Fruit fly (Drosophila melanogaster) whole organism, embryonic: Measurements from ENCODE around the gene CG1927.

Experiments
- Asciz ChIP-seq: fragments of 200-800 bp; sonication (Bioruptor generic); optimal IDR thresholded peaks from 2 replicates; lab custom pipeline; 2017; ENCODE audit warnings: missing biosample characterization, mild to moderate bottlenecking, missing genetic modification characterization, missing genetic modification reagents
- B-H2 ChIP-seq: fragments of 200-800 bp; sonication (Bioruptor generic); optimal IDR thresholded peaks from 2 replicates; lab custom pipeline; 2018; ENCODE audit warnings: missing biosample characterization, mild to moderate bottlenecking, missing genetic modification characterization
- BtbVII ChIP-seq: fragments of 200-800 bp; sonication (Bioruptor generic); optimal IDR thresholded peaks from 3 replicates; lab custom pipeline; 2017; ENCODE audit warnings: missing biosample characterization, mild to moderate bottlenecking, missing genetic modification characterization
- CG13123 ChIP-seq: fragments of 200-800 bp; sonication (Bioruptor generic); optimal IDR thresholded peaks from 2 replicates; lab custom pipeline; 2016; ENCODE audit warnings: missing biosample characterization, missing genetic modification characterization
- CG16779 ChIP-seq: fragments of 200-800 bp; sonication (Bioruptor generic); IDR thresholded peaks from 2 replicates; pipeline ENCODE4 v1.3.6; 2022; ENCODE audit warnings: missing biosample characterization, missing genetic modification characterization
- CG17385 ChIP-seq: fragments of 200-800 bp; sonication (Bioruptor generic); optimal IDR thresholded peaks from 3 replicates; lab custom pipeline; 2018; ENCODE audit warnings: missing biosample characterization, mild to moderate bottlenecking, missing genetic modification characterization
- CG31224 ChIP-seq: fragments of 200-800 bp; sonication (Bioruptor generic); IDR thresholded peaks from 2 replicates; pipeline ENCODE4 v1.3.6; 2022; ENCODE audit warnings: missing biosample characterization, missing genetic modification characterization
- CG3163 ChIP-seq: fragments of 200-800 bp; sonication (Bioruptor generic); optimal IDR thresholded peaks from 3 replicates; lab custom pipeline; 2016; ENCODE audit warnings: missing biosample characterization, missing genetic modification characterization
- CG33213 ChIP-seq: fragments of 200-800 bp; sonication (Bioruptor generic); optimal IDR thresholded peaks from 3 replicates; lab custom pipeline; 2016; ENCODE audit warnings: missing biosample characterization, missing genetic modification characterization
- CG34376 ChIP-seq: fragments of 200-800 bp; sonication (Bioruptor generic); optimal IDR thresholded peaks from 2 replicates; lab custom pipeline; 2018; ENCODE audit warnings: missing biosample characterization, mild to moderate bottlenecking, missing genetic modification characterization
- CG4820 ChIP-seq: fragments of 200-800 bp; sonication (Bioruptor generic); optimal IDR thresholded peaks from 3 replicates; lab custom pipeline; 2016; ENCODE audit warnings: missing biosample characterization, missing genetic modification characterization
- CG6272 ChIP-seq: fragments of 200-800 bp; sonication (Bioruptor generic); IDR thresholded peaks from 2 replicates; pipeline ENCODE4 v1.3.6; 2022; ENCODE audit warnings: missing biosample characterization, missing genetic modification characterization
- CG8290 ChIP-seq, 3 experiments: fragments of 200-800 bp; sonication (Bioruptor generic); optimal IDR thresholded peaks; 2 replicates each; lab custom pipeline; 2016 to 2019; ENCODE audit warnings: missing biosample characterization in 3 of 3, missing genetic modification characterization in 3 of 3, mild to moderate bottlenecking in 2 of 3, moderate library complexity in 1 of 3
- Eip74EF ChIP-seq, 2 experiments: fragments of 200-800 bp in 1 of 2; fragments of >200 bp in 1 of 2; sonication (Bioruptor generic) in 1 of 2; optimal IDR thresholded peaks; 2 replicates each; lab custom pipeline; 2017 to 2019; ENCODE audit warnings: missing biosample characterization in 2 of 2, missing genetic modification characterization in 2 of 2, mild to moderate bottlenecking in 1 of 2, moderate library complexity in 1 of 2
- Ets97D ChIP-seq: fragments of 200-800 bp; sonication (Bioruptor generic); optimal IDR thresholded peaks from 3 replicates; lab custom pipeline; 2016; ENCODE audit warnings: missing biosample characterization, missing genetic modification characterization
- Hey ChIP-seq: fragments of 200-800 bp; sonication (Bioruptor generic); optimal IDR thresholded peaks from 3 replicates; lab custom pipeline; 2018; ENCODE audit warnings: missing biosample characterization, mild to moderate bottlenecking, missing genetic modification characterization
- Jarid2 ChIP-seq: fragments of 200-800 bp; sonication (Bioruptor generic); optimal IDR thresholded peaks from 3 replicates; lab custom pipeline; 2017; ENCODE audit warnings: mild to moderate bottlenecking, missing biosample characterization, missing genetic modification reagents, missing genetic modification characterization
- Med ChIP-seq: fragments of 200-800 bp; sonication (Bioruptor generic); peaks from one replicate; lab custom pipeline; 2016; ENCODE audit warnings: missing biosample characterization, missing genetic modification characterization, mild to moderate bottlenecking, inconsistent platforms, moderate library complexity
- Mrtf ChIP-seq: fragments of 200-800 bp; sonication (Bioruptor generic); IDR thresholded peaks from 3 replicates; pipeline ENCODE4 v1.3.6; 2022; ENCODE audit warnings: missing biosample characterization, missing genetic modification characterization
- Nf-YC ChIP-seq: fragments of 200-800 bp; optimal IDR thresholded peaks from 3 replicates; lab custom pipeline; 2019; ENCODE audit warnings: missing biosample characterization, mild to moderate bottlenecking, missing genetic modification characterization, moderate library complexity
- Vsx1 ChIP-seq: fragments of 200-800 bp; sonication (Bioruptor generic); optimal IDR thresholded peaks from 2 replicates; lab custom pipeline; 2017; ENCODE audit warnings: missing biosample characterization, mild to moderate bottlenecking, missing genetic modification characterization, missing genetic modification reagents
- abd-A ChIP-seq: fragments of 200-800 bp; sonication (Bioruptor generic); optimal IDR thresholded peaks from 3 replicates; lab custom pipeline; 2019; ENCODE audit warnings: missing biosample characterization, mild to moderate bottlenecking, missing genetic modification characterization, moderate library complexity
- az2 ChIP-seq: fragments of 200-800 bp; sonication (Bioruptor generic); optimal IDR thresholded peaks from 3 replicates; lab custom pipeline; 2016; ENCODE audit warnings: missing biosample characterization, missing genetic modification characterization
- bcd ChIP-seq: fragments of 200-800 bp; sonication (Bioruptor generic); optimal IDR thresholded peaks from 2 replicates; lab custom pipeline; 2017; ENCODE audit warnings: missing biosample characterization, mild to moderate bottlenecking, missing genetic modification characterization
- cato ChIP-seq: fragments of 200-800 bp; sonication (Bioruptor generic); optimal IDR thresholded peaks from 2 replicates; lab custom pipeline; 2016; ENCODE audit warnings: missing biosample characterization, missing genetic modification characterization, borderline replicate concordance
- dan ChIP-seq: fragments of 200-800 bp; sonication (Bioruptor generic); IDR thresholded peaks from 2 replicates; pipeline ENCODE4 v1.3.6; 2022; ENCODE audit warnings: missing biosample characterization, missing genetic modification characterization
- dmrt99B ChIP-seq: fragments of 200-800 bp; sonication (Bioruptor generic); optimal IDR thresholded peaks from 2 replicates; lab custom pipeline; 2018; ENCODE audit warnings: missing biosample characterization, mild to moderate bottlenecking, missing genetic modification characterization, moderate library complexity
- grn ChIP-seq: fragments of 200-800 bp; sonication (Bioruptor generic); optimal IDR thresholded peaks from 3 replicates; lab custom pipeline; 2017; ENCODE audit warnings: missing biosample characterization, missing genetic modification characterization
- h ChIP-seq: fragments of >200 bp; optimal IDR thresholded peaks from 2 replicates; lab custom pipeline; 2017
- kah ChIP-seq: fragments of 200-800 bp; sonication (Bioruptor generic); optimal IDR thresholded peaks from 2 replicates; lab custom pipeline; 2018; ENCODE audit warnings: missing biosample characterization, mild to moderate bottlenecking, missing genetic modification characterization
- kni ChIP-seq: fragments of 200-800 bp; sonication (Bioruptor generic); optimal IDR thresholded peaks from 3 replicates; lab custom pipeline; 2017; ENCODE audit warnings: mild to moderate bottlenecking, missing biosample characterization, missing genetic modification reagents, missing genetic modification characterization
- lab ChIP-seq: fragments of 200-800 bp; sonication (Bioruptor generic); optimal IDR thresholded peaks from 3 replicates; lab custom pipeline; 2017; ENCODE audit warnings: missing biosample characterization, missing genetic modification characterization, mild to moderate bottlenecking, moderate library complexity, missing genetic modification reagents
- lbe ChIP-seq: fragments of 200-800 bp; sonication (Bioruptor generic); optimal IDR thresholded peaks from 2 replicates; lab custom pipeline; 2016; ENCODE audit warnings: missing biosample characterization, mild to moderate bottlenecking, missing genetic modification characterization
- maf-S ChIP-seq: fragments of 200-800 bp; sonication (Bioruptor generic); optimal IDR thresholded peaks from 2 replicates; lab custom pipeline; 2016; ENCODE audit warnings: missing biosample characterization, missing genetic modification characterization
- mirr ChIP-seq: fragments of 200-800 bp; sonication (Bioruptor generic); optimal IDR thresholded peaks from 3 replicates; lab custom pipeline; 2018; ENCODE audit warnings: missing biosample characterization, mild to moderate bottlenecking, missing genetic modification characterization
- nom ChIP-seq: fragments of 200-800 bp; sonication (Bioruptor generic); optimal IDR thresholded peaks from 2 replicates; lab custom pipeline; 2017; ENCODE audit warnings: missing biosample characterization, missing genetic modification characterization, mild to moderate bottlenecking, moderate library complexity, missing genetic modification reagents
- prd ChIP-seq, 3 experiments: fragments of >200 bp in 2 of 3; fragments of 200-800 bp in 1 of 3; sonication (Bioruptor generic) in 1 of 3; optimal IDR thresholded peaks in 2 of 3; IDR thresholded peaks in 1 of 3; 2 replicates in 2 of 3; 3 replicates in 1 of 3; pipeline versions ENCODE4 v1.3.6 to Lab custom; 2017 to 2022; ENCODE audit warnings: missing biosample characterization in 1 of 3, missing genetic modification characterization in 1 of 3
- psq ChIP-seq: fragments of 200-800 bp; sonication (Bioruptor generic); optimal IDR thresholded peaks from 2 replicates; lab custom pipeline; 2017; ENCODE audit warnings: missing biosample characterization, missing genetic modification characterization
- salm ChIP-seq: fragments of 200-800 bp; sonication (Bioruptor generic); optimal IDR thresholded peaks from 2 replicates; lab custom pipeline; 2018; ENCODE audit warnings: missing biosample characterization, mild to moderate bottlenecking, missing genetic modification characterization
- sd ChIP-seq: fragments of 200-800 bp; sonication (Bioruptor generic); optimal IDR thresholded peaks from 3 replicates; lab custom pipeline; 2018; ENCODE audit warnings: missing biosample characterization, mild to moderate bottlenecking, missing genetic modification characterization, moderate library complexity
- sens-2 ChIP-seq: fragments of 200-800 bp; sonication (Bioruptor generic); IDR thresholded peaks from 2 replicates; pipeline ENCODE4 v1.3.6; 2022; ENCODE audit warnings: missing biosample characterization, missing genetic modification characterization
- sima ChIP-seq: fragments of 200-800 bp; sonication (Bioruptor generic); optimal IDR thresholded peaks from 2 replicates; lab custom pipeline; 2016; ENCODE audit warnings: missing biosample characterization, missing genetic modification characterization
- slbo ChIP-seq: fragments of 200-800 bp; sonication (Bioruptor generic); IDR thresholded peaks from 2 replicates; pipeline ENCODE4 v1.3.6; 2022; ENCODE audit warnings: missing biosample characterization, missing genetic modification characterization
- sna ChIP-seq: fragments of 200-800 bp; sonication (Bioruptor generic); IDR thresholded peaks from 2 replicates; pipeline ENCODE4 v1.3.6; 2022; ENCODE audit warnings: missing biosample characterization, missing genetic modification characterization; ENCODE audit not compliant: partially characterized antibody
- sug ChIP-seq: fragments of 200-800 bp; optimal IDR thresholded peaks from 2 replicates; lab custom pipeline; 2019; ENCODE audit warnings: missing biosample characterization, mild to moderate bottlenecking, missing genetic modification characterization, moderate library complexity
- vvl ChIP-seq: fragments of 200-800 bp; sonication (Bioruptor generic); IDR thresholded peaks from 2 replicates; pipeline ENCODE4 v1.3.6; 2022; ENCODE audit warnings: missing biosample characterization, missing genetic modification characterization
- zfh1 ChIP-seq: fragments of 200-800 bp; sonication (Bioruptor generic); IDR thresholded peaks from 3 replicates; pipeline ENCODE4 v1.3.6; 2022; ENCODE audit warnings: missing biosample characterization, missing genetic modification characterization

The CG1927 gene

dm6 chr3L:1967452-1968310 lies 2.2 kb downstream of the CG1927 start (continued):
- TF ChIP-seq CG31224 (GFP tag; lab: Robert Waterston, UW): 0 out of 2 replicates have a peak, but pooled peaks have one; percentile 14
- TF ChIP-seq Nf-YC: peak; percentile 64
- no peak for TF ChIP-seq az2 (GFP tag; lab: Kevin White, UChicago)
- no peak for TF ChIP-seq cato
- TF ChIP-seq mirr (GFP tag; lab: Kevin White, UChicago): peak; percentile 67
- no peak for TF ChIP-seq abd-A (tag; lab: Kevin White, UChicago)
- no peak for TF ChIP-seq Ets97D (GFP tag; lab: Kevin White, UChicago)
- no peak for TF ChIP-seq Eip74EF (GFP tag; optimal IDR thresholded peaks at IDR 0.05; lab: Kevin White, UChicago)
- TF ChIP-seq BtbVII (GFP tag; lab: Kevin White, UChicago): peak; percentile 63
- peak; percentile 51 for TF ChIP-seq lab (GFP tag; lab: Kevin White, UChicago)
- TF ChIP-seq Jarid2 (GFP tag; lab: Kevin White, UChicago): peak; percentile 35
- TF ChIP-seq Vsx1 (GFP tag; lab: Kevin White, UChicago): no peak
- TF ChIP-seq grn (GFP tag; lab: Kevin White, UChicago): peak; percentile 77
- TF ChIP-seq Hey (tag; lab: Kevin White, UChicago): peak; percentile 29
- TF ChIP-seq prd (optimal IDR thresholded peaks at IDR 0.05; lab: Kevin White, UChicago): no peak
- no peak for TF ChIP-seq prd (GFP tag; IDR thresholded peaks at IDR 0.05; lab: Robert Waterston, UW)
- peak; percentile 54; the same call in 1 of the 2 replicates for TF ChIP-seq vvl (GFP tag; lab: Robert Waterston, UW)
- no peak for TF ChIP-seq dmrt99B (tag; lab: Kevin White, UChicago)
- no peak for TF ChIP-seq bcd (GFP tag; lab: Kevin White, UChicago)
- no peak for TF ChIP-seq CG16779
- TF ChIP-seq CG6272: no peak
- no peak for TF ChIP-seq dan (GFP tag; lab: Robert Waterston, UW)
- TF ChIP-seq CG13123: no peak
- peak; percentile 38; the same call in 1 of the 2 replicates for TF ChIP-seq sens-2
- TF ChIP-seq Mrtf (GFP tag; lab: Robert Waterston, UW): no peak
- TF ChIP-seq maf-S (GFP tag; lab: Kevin White, UChicago): no peak
- TF ChIP-seq CG34376 (GFP tag; lab: Kevin White, UChicago): peak; percentile 84
- no peak for TF ChIP-seq psq
- peak; percentile 14 for TF ChIP-seq B-H2 (GFP tag; lab: Kevin White, UChicago)
- 0 out of 2 replicates have a peak, but pooled peaks have one; percentile 19 for TF ChIP-seq slbo (GFP tag; lab: Robert Waterston, UW)
- peak; percentile 67 for TF ChIP-seq sd
- peak; percentile 11 for TF ChIP-seq lbe (GFP tag; lab: Kevin White, UChicago)
- peak; percentile 97 for TF ChIP-seq CG3163 (GFP tag; lab: Kevin White, UChicago)
- no peak for TF ChIP-seq kni
- no peak for TF ChIP-seq salm (tag; lab: Kevin White, UChicago)
- TF ChIP-seq CG33213 (GFP tag; lab: Kevin White, UChicago): no peak
- no peak for TF ChIP-seq sima
- no peak for TF ChIP-seq zfh1
- TF ChIP-seq CG4820 (GFP tag; lab: Kevin White, UChicago): no peak
- TF ChIP-seq Med (GFP tag; lab: Kevin White, UChicago): peak; percentile 70
- TF ChIP-seq nom (GFP tag; lab: Kevin White, UChicago): peak; percentile 40
- no peak for TF ChIP-seq Asciz (GFP tag; lab: Kevin White, UChicago)
- TF ChIP-seq kah: no peak
- TF ChIP-seq CG8290 (GFP tag; optimal IDR thresholded peaks at IDR 0.05; lab: Kevin White, UChicago): no peak
- peak in 1 of 2 experiments; percentile 49 for TF ChIP-seq CG8290 (tag; optimal IDR thresholded peaks at IDR 0.05; lab: Kevin White, UChicago)
- TF ChIP-seq sna: no peak; the same call in 1 of the 2 replicates
- TF ChIP-seq h (lab: Kevin White, UChicago): no peak
- TF ChIP-seq sug: peak; percentile 94
- peak; percentile 78 for TF ChIP-seq CG17385
